Fruit fly (Drosophila melanogaster): Measurements from ENCODE around the gene Tmtc1.

The Tmtc1 gene

DNA sequence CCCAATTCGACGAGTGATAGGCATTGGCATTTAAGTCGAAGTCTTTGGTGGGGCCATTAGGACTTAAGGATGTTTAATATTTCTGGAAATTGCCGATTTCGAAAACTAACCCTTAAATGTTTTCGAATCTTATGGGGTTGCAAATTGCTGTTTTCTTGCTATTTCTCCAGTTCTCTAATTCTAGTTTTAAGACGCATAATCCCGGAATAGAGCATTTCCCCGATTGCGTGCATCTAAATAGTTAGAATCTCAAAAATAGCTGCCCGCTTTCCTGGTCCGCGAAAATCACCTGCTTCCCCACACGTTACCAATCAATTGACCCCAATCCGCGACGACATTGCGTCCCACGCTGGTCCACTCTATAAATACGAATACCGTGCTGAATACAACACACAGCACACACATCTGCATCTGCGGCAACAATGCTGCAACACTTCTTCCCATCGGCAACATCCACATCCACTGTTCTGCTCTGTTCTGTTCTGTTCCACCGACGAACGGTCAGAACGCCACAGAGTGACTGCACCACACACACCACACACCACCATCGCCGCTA is 74.4 kb downstream of the Tmtc1 start, which contains the start of gene Bacc (continued):
- TF ChIP-seq CG6683 (GFP tag; optimal IDR thresholded peaks at IDR 0.05) (peak; percentile 79), gro (GFP tag; optimal IDR thresholded peaks at IDR 0.05) (peak; percentile 89), HHEX (GFP tag; optimal IDR thresholded peaks at IDR 0.05) (peak; percentile 92), CG11560 (tag; IDR thresholded peaks at IDR 0.05) (no peak), lola (GFP tag; optimal IDR thresholded peaks at IDR 0.05) (peak in 1 of 3 experiments; percentile 73), Ravus (GFP tag; IDR thresholded peaks at IDR 0.05) (no peak), Six4 (GFP tag; optimal IDR thresholded peaks at IDR 0.05) (peak; percentile 73), CG4424 (GFP tag; optimal IDR thresholded peaks at IDR 0.05) (peak; percentile 86), maf-S (GFP tag; optimal IDR thresholded peaks at IDR 0.05) (peak; percentile 83), wek (GFP tag; optimal IDR thresholded peaks at IDR 0.05) (peak; percentile 42), gcm (GFP tag; optimal IDR thresholded peaks at IDR 0.05) (peak; percentile 65), Trl (optimal IDR thresholded peaks at IDR 0.05) (no peak), Trl (GFP tag; optimal IDR thresholded peaks at IDR 0.05) (peak; percentile 86), CG33213 (GFP tag; optimal IDR thresholded peaks at IDR 0.05) (peak; percentile 55), GATAe (GFP tag; conservative IDR thresholded peaks at IDR 0.05) (no peak), luna (GFP tag; optimal IDR thresholded peaks at IDR 0.05) (peak; percentile 70), Hand (GFP tag; optimal IDR thresholded peaks at IDR 0.05) (peak; percentile 84), CG3065 (GFP tag; optimal IDR thresholded peaks at IDR 0.05) (no peak), slou (GFP tag; optimal IDR thresholded peaks at IDR 0.05) (peak; percentile 72), Hr78 (GFP tag; optimal IDR thresholded peaks at IDR 0.05) (peak in 1 of 2 experiments; percentile 41), Dip3 (GFP tag; optimal IDR thresholded peaks at IDR 0.05) (peak; percentile 87), pum (GFP tag; optimal IDR thresholded peaks at IDR 0.05) (peak; percentile 70), Dfd (GFP tag; optimal IDR thresholded peaks at IDR 0.05) (peak in 1 of 2 experiments; percentile 61), CG13775 (GFP tag; optimal IDR thresholded peaks at IDR 0.05) (peak; percentile 91), Atf-2 (GFP tag; optimal IDR thresholded peaks at IDR 0.05) (peak; percentile 91), CG8388 (GFP tag; optimal IDR thresholded peaks at IDR 0.05) (peak; percentile 77), CG12104 (GFP tag; optimal IDR thresholded peaks at IDR 0.05) (peak; percentile 89), YL-1 (GFP tag; optimal IDR thresholded peaks at IDR 0.05) (peak; percentile 17), onecut (GFP tag; IDR thresholded peaks at IDR 0.05) (peak; percentile 65; the same call in 1 of the 2 replicates), cato (GFP tag; optimal IDR thresholded peaks at IDR 0.05; ENCODE audit: borderline replicate concordance) (peak; percentile 61), sens (GFP tag) (peak; percentile 96), CG2875 (GFP tag; optimal IDR thresholded peaks at IDR 0.05) (peak; percentile 79), CG12659 (GFP tag; optimal IDR thresholded peaks at IDR 0.05) (peak; percentile 95), CG6813 (GFP tag; optimal IDR thresholded peaks at IDR 0.05) (peak; percentile 79), Max (GFP tag; optimal IDR thresholded peaks at IDR 0.05) (peak; percentile 84), CG11247 (GFP tag; IDR thresholded peaks at IDR 0.05) (no peak), Blimp-1 (GFP tag; optimal IDR thresholded peaks at IDR 0.05) (peak; percentile 82), nmo (GFP tag; optimal IDR thresholded peaks at IDR 0.05) (peak; percentile 85), emc (GFP tag; optimal IDR thresholded peaks at IDR 0.05) (peak; percentile 73), jing (GFP tag; optimal IDR thresholded peaks at IDR 0.05) (peak; percentile 73), CG18011 (GFP tag; optimal IDR thresholded peaks at IDR 0.05) (peak; percentile 80), bcd (GFP tag; optimal IDR thresholded peaks at IDR 0.05) (peak; percentile 90), D19B (GFP tag; optimal IDR thresholded peaks at IDR 0.05) (peak; percentile 40), tgo (GFP tag; IDR thresholded peaks at IDR 0.05) (no peak), ara (GFP tag; IDR thresholded peaks at IDR 0.05) (no peak), CG13287 (GFP tag; IDR thresholded peaks at IDR 0.05; ENCODE audit: partially characterized antibody) (no peak), jumu (GFP tag; optimal IDR thresholded peaks at IDR 0.05) (no peak), CG1602 (GFP tag; optimal IDR thresholded peaks at IDR 0.05) (peak; percentile 67), CG14667 (GFP tag; IDR thresholded peaks at IDR 0.05) (no peak), unc-4 (GFP tag; IDR thresholded peaks at IDR 0.05; ENCODE audit: partially characterized antibody) (no peak)
